Worm (Caenorhabditis elegans): ENCODE data around the gene C17F4.11.

DNA sequence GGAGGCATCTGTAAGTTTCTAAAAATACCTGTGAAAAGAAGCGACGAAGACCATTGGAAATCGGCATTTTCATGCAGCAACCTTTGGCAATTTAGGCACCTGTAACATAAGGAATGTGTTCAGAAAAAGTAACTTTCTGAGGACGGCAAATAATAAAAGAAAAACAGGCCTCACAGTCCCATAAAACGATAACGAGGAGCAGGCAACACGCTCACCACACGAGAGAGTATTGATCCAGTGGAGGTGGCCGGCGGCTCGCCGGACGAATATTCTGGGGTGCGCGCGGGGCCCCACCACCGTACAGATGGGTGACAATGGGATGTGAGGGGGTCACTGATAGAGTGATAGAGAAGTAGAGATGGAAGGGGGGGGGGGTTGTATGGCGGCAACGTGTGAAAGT is 37.7 kb downstream of the C17F4.11 start, which contains the start of gene F02E11.3:
- TF ChIP-seq W03F9.2 (tag; optimal IDR thresholded peaks at IDR 0.05) (no peak), him-1 (tag; optimal IDR thresholded peaks at IDR 0.05) (no peak)

All from whole organism, L4/young adult.